Worm (Caenorhabditis elegans) whole organism, young adult: ENCODE results near the gene exos-1.

Source experiments
- F57C9.4 ChIP-seq: sonication (generic microtip); optimal IDR thresholded peaks from 2 replicates; lab custom pipeline; 2017; ENCODE audit warnings: mild to moderate bottlenecking, missing genetic modification characterization, missing compliant biosample characterization
- ama-1 ChIP-seq, 3 experiments: fragments of 150-350 bp in 1 of 3; sonication (generic microtip) in 2 of 3; optimal IDR thresholded peaks; 2 replicates each; lab custom pipeline; 2014 to 2018; ENCODE audit warnings: missing biosample characterization in 2 of 3, missing genetic modification characterization in 2 of 3, missing genetic modification reagents in 2 of 3
- dpff-1 ChIP-seq: sonication (generic microtip); optimal IDR thresholded peaks from 2 replicates; lab custom pipeline; 2017; ENCODE audit warnings: mild to moderate bottlenecking, missing genetic modification characterization, missing compliant biosample characterization
- madf-8 ChIP-seq: fragments of 200-800 bp; sonication (Bioruptor generic); conservative IDR thresholded peaks from 2 replicates; pipeline ENCODE4 v1.3.6; 2022; ENCODE audit warnings: missing genetic modification reagents, missing genetic modification characterization, missing compliant biosample characterization
- pha-4 ChIP-seq: fragments of 150-350 bp; sonication (generic microtip); optimal IDR thresholded peaks from 2 replicates; lab custom pipeline; 2014; ENCODE audit warnings: missing biosample characterization, missing genetic modification reagents, missing genetic modification characterization
- sptf-2 ChIP-seq: fragments of 200-800 bp; sonication (Bioruptor generic); optimal IDR thresholded peaks from 2 replicates; lab custom pipeline; 2018; ENCODE audit warnings: mild to moderate bottlenecking, missing genetic modification characterization, missing compliant biosample characterization

DNA sequence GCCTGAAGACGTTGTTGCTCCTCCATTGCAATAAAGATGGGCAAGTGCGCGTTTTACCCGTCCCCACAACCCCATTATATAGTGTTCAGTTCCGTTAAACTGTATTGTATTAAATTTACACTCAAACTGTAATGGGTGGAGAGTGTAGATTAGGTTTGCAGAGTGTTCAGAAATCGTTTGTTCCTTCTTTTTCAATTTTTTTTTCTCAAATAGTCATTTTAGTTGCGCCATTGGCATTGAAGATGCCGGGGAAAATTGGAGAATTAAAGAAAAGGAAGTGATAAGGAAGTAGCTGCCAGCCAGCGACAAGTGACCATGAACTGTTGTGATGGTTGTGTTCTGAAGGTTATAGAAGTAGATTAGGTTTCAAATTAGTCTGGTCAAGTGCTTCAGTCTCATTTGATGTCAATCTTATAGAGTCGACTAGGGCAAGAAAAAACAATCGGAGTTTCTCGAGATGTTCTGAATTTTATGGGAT, 23.2 kb upstream of the exos-1 start, which contains the start of gene col-93:
- TF ChIP-seq dpff-1 (tag; lab: Kevin White, UChicago) (no peak), madf-8 (GFP tag; lab: Robert Waterston, UW) (no peak), sptf-2 (no peak), ama-1 (optimal IDR thresholded peaks at IDR 0.05; lab: Kevin White, UChicago) (no peak), ama-1 (GFP tag; optimal IDR thresholded peaks at IDR 0.05; lab: Kevin White, UChicago) (no peak), pha-4 (no peak), F57C9.4 (tag; lab: Kevin White, UChicago) (no peak)
